Fruit fly (Drosophila melanogaster) whole organism, embryonic: ENCODE measurements around the gene Hsp70Aa.

Source experiments
- Ada2b ChIP-seq: fragments of 200-800 bp; sonication (Bioruptor generic); IDR thresholded peaks from 2 replicates; pipeline ENCODE4 v1.3.6; 2022; ENCODE audit warnings: missing biosample characterization, missing genetic modification characterization
- CG13123 ChIP-seq: fragments of 200-800 bp; sonication (Bioruptor generic); optimal IDR thresholded peaks from 2 replicates; lab custom pipeline; 2016; ENCODE audit warnings: missing biosample characterization, missing genetic modification characterization
- CG13775 ChIP-seq: fragments of 200-800 bp; sonication (Bioruptor generic); optimal IDR thresholded peaks from 3 replicates; lab custom pipeline; 2017; ENCODE audit warnings: missing biosample characterization, mild to moderate bottlenecking, missing genetic modification characterization
- CG2712 ChIP-seq: fragments of 200-800 bp; optimal IDR thresholded peaks from 3 replicates; lab custom pipeline; 2019; ENCODE audit warnings: missing biosample characterization, mild to moderate bottlenecking, missing genetic modification characterization, moderate library complexity
- CG34422 ChIP-seq: fragments of 200-800 bp; sonication (Bioruptor generic); IDR thresholded peaks from 3 replicates; pipeline ENCODE4 v1.3.6; 2022; ENCODE audit warnings: missing biosample characterization, missing genetic modification characterization
- Kr ChIP-seq: fragments of 200-800 bp; sonication (Bioruptor generic); optimal IDR thresholded peaks from 2 replicates; lab custom pipeline; 2017; ENCODE audit warnings: missing biosample characterization, mild to moderate bottlenecking, missing genetic modification characterization
- ara ChIP-seq: fragments of 200-800 bp; sonication (Bioruptor generic); IDR thresholded peaks from 2 replicates; pipeline ENCODE4 v1.3.6; 2022; ENCODE audit warnings: missing biosample characterization, missing genetic modification characterization
- cas ChIP-seq: fragments of 200-800 bp; sonication (Bioruptor generic); IDR thresholded peaks from 2 replicates; pipeline ENCODE4 v1.3.6; 2022; ENCODE audit warnings: missing biosample characterization, missing genetic modification characterization
- zf30C ChIP-seq: fragments of 200-800 bp; sonication (Bioruptor generic); optimal IDR thresholded peaks from 3 replicates; lab custom pipeline; 2018; ENCODE audit warnings: missing biosample characterization, mild to moderate bottlenecking, missing genetic modification characterization

DNA sequence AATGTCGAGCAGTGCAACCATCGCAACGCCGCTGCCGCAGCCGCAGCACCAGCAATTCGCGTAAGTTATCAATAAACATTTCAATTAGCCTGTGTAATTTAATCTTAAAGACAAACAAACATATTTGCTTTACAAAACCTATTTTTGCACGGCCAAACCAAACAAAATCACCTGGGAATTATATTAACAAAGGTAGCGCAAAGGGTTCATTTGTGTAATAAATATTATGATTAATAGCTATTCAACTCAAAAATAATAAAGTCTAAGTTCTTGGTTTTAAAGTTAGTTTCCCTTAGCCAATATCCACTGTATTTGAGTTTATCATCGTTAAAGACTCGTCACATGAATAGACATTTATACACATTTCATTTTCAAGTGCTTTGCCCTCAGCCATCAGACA is 12.9 kb upstream of the Hsp70Aa start:
- TF ChIP-seq Ada2b (GFP tag; lab: Robert Waterston, UW) (no peak), ara (no peak), CG13775 (GFP tag; lab: Kevin White, UChicago) (no peak), CG34422 (GFP tag; lab: Robert Waterston, UW) (no peak), CG13123 (no peak), zf30C (GFP tag; lab: Kevin White, UChicago) (no peak), CG2712 (tag; lab: Kevin White, UChicago) (no peak), Kr (no peak), cas (GFP tag; lab: Robert Waterston, UW) (no peak)
